Worm (Caenorhabditis elegans) whole organism, late embryonic: ENCODE measurements around the gene Y61B8A.6.
"Not testable (repeated sequence)": the region's sequence is repeated elsewhere in the genome, so short reads cannot be mapped to it uniquely, and the experiment has no call there.

Experiments
- C38D4.7 ChIP-seq: fragments of 200-800 bp; sonication (Bioruptor generic); optimal IDR thresholded peaks from 2 replicates; lab custom pipeline; 2018; ENCODE audit warnings: mild to moderate bottlenecking, missing genetic modification characterization, moderate library complexity, missing compliant biosample characterization
- F13H6.1 ChIP-seq: sonication (generic microtip); optimal IDR thresholded peaks from 2 replicates; lab custom pipeline; 2016; ENCODE audit warnings: missing genetic modification characterization, missing compliant biosample characterization
- K02D7.2 ChIP-seq: sonication (generic microtip); optimal IDR thresholded peaks from 2 replicates; lab custom pipeline; 2017; ENCODE audit warnings: mild to moderate bottlenecking, missing genetic modification characterization, missing compliant biosample characterization
- T23F11.4 ChIP-seq: fragments of 200-800 bp; sonication (Bioruptor generic); optimal IDR thresholded peaks from 2 replicates; lab custom pipeline; 2018; ENCODE audit warnings: mild to moderate bottlenecking, missing genetic modification characterization, missing compliant biosample characterization
- Y22D7AL.16 ChIP-seq: sonication (generic microtip); optimal IDR thresholded peaks from 2 replicates; lab custom pipeline; 2016; ENCODE audit warnings: missing genetic modification characterization, missing compliant biosample characterization
- ahr-1 ChIP-seq: sonication (generic microtip); optimal IDR thresholded peaks from 2 replicates; lab custom pipeline; 2016; ENCODE audit warnings: missing genetic modification characterization, missing compliant biosample characterization
- ceh-2 ChIP-seq: sonication (generic microtip); optimal IDR thresholded peaks from 2 replicates; lab custom pipeline; 2016; ENCODE audit warnings: missing genotype, missing genetic modification characterization, missing compliant biosample characterization
- ceh-24 ChIP-seq: sonication (generic microtip); optimal IDR thresholded peaks from 2 replicates; lab custom pipeline; 2016; ENCODE audit warnings: mild to moderate bottlenecking, missing genetic modification characterization, missing compliant biosample characterization
- ceh-30 ChIP-seq: fragments of 150-350 bp; optimal IDR thresholded peaks from 2 replicates; lab custom pipeline; 2014; ENCODE audit warnings: missing biosample characterization, missing genetic modification characterization
- che-1 ChIP-seq: sonication (generic microtip); optimal IDR thresholded peaks from 2 replicates; lab custom pipeline; 2016; ENCODE audit warnings: mild to moderate bottlenecking, missing genetic modification characterization, missing compliant biosample characterization
- elt-2 ChIP-seq: sonication (generic microtip); optimal IDR thresholded peaks from 2 replicates; lab custom pipeline; 2016; ENCODE audit warnings: missing genetic modification reagents, missing genetic modification characterization, missing compliant biosample characterization
- elt-4 ChIP-seq: sonication (generic microtip); optimal IDR thresholded peaks from 2 replicates; lab custom pipeline; 2016; ENCODE audit warnings: missing genetic modification characterization, missing compliant biosample characterization
- fax-1 ChIP-seq: sonication (generic microtip); optimal IDR thresholded peaks from 2 replicates; lab custom pipeline; 2016; ENCODE audit warnings: missing genotype, missing genetic modification characterization, missing compliant biosample characterization
- fkh-10 ChIP-seq: fragments of 150-350 bp; optimal IDR thresholded peaks from 2 replicates; lab custom pipeline; 2014; ENCODE audit warnings: missing biosample characterization, missing genetic modification reagents, missing genetic modification characterization
- hlh-13 ChIP-seq: fragments of 200-800 bp; sonication (Bioruptor generic); optimal IDR thresholded peaks from 2 replicates; lab custom pipeline; 2018; ENCODE audit warnings: mild to moderate bottlenecking, missing genetic modification characterization, missing compliant biosample characterization
- lim-6 ChIP-seq: sonication (generic microtip); optimal IDR thresholded peaks from 2 replicates; lab custom pipeline; 2016; ENCODE audit warnings: missing genetic modification characterization, missing compliant biosample characterization
- nfya-1 ChIP-seq: sonication (generic microtip); optimal IDR thresholded peaks from 2 replicates; lab custom pipeline; 2017; ENCODE audit warnings: missing genetic modification characterization, mild to moderate bottlenecking, missing compliant biosample characterization, antibody characterized with exemption, moderate library complexity
- nhr-232 ChIP-seq: sonication (generic microtip); optimal IDR thresholded peaks from 2 replicates; lab custom pipeline; 2016; ENCODE audit warnings: missing genetic modification characterization, missing compliant biosample characterization
- npax-4 ChIP-seq: sonication (generic microtip); optimal IDR thresholded peaks from 2 replicates; lab custom pipeline; 2016; ENCODE audit warnings: missing genetic modification characterization, missing compliant biosample characterization
- odd-2 ChIP-seq: sonication (generic microtip); optimal IDR thresholded peaks from 2 replicates; lab custom pipeline; 2017; ENCODE audit warnings: antibody characterized with exemption, mild to moderate bottlenecking, missing genetic modification characterization, missing compliant biosample characterization
- pag-3 ChIP-seq: sonication (generic microtip); optimal IDR thresholded peaks from 2 replicates; lab custom pipeline; 2016; ENCODE audit warnings: missing compliant biosample characterization, missing genetic modification characterization, borderline replicate concordance
- pqm-1 ChIP-seq: sonication (generic microtip); optimal IDR thresholded peaks from 2 replicates; lab custom pipeline; 2016; ENCODE audit warnings: missing genetic modification characterization, missing compliant biosample characterization
- pros-1 ChIP-seq: fragments of 150-350 bp; optimal IDR thresholded peaks from 2 replicates; lab custom pipeline; 2014; ENCODE audit warnings: missing biosample characterization, missing genetic modification reagents, missing genetic modification characterization
- ref-2 ChIP-seq: sonication (generic microtip); optimal IDR thresholded peaks from 2 replicates; lab custom pipeline; 2016; ENCODE audit warnings: missing genetic modification characterization, missing compliant biosample characterization
- rnt-1 ChIP-seq: sonication (generic microtip); optimal IDR thresholded peaks from 2 replicates; lab custom pipeline; 2016; ENCODE audit warnings: missing genetic modification characterization, missing compliant biosample characterization
- unc-42 ChIP-seq: sonication (generic microtip); optimal IDR thresholded peaks from 2 replicates; lab custom pipeline; 2016; ENCODE audit warnings: missing genotype, missing genetic modification characterization, missing compliant biosample characterization
- unc-86 ChIP-seq: sonication (generic microtip); optimal IDR thresholded peaks from 2 replicates; lab custom pipeline; 2016; ENCODE audit warnings: missing genetic modification characterization, missing compliant biosample characterization

Gene Y61B8A.6

DNA sequence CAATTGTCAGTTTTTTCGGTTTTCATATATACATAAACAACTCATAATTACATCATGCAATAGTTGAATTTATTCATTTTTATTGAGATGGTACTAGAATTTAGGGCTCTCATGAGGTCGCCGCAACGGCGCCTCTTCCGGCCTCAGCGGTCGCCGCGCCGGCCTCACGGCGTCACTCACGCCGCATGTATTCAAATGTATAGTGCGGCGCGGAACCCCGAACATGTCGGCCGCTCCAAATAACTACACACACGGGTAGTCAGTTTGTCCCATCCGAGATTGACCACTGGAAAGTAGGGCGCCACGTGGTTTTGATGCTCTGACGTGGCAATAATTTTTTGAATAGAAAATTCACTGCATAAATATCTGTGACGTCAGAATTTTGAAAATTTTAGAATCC is 5.9 kb downstream of the Y61B8A.6 start (continued):
- TF ChIP-seq C38D4.7 (no peak), ceh-30 (tag; lab: Kevin White, UChicago) (no peak), K02D7.2 (tag; lab: Kevin White, UChicago) (no peak)
- TF ChIP-seq, all 69 proteins: peak for 0

DNA sequence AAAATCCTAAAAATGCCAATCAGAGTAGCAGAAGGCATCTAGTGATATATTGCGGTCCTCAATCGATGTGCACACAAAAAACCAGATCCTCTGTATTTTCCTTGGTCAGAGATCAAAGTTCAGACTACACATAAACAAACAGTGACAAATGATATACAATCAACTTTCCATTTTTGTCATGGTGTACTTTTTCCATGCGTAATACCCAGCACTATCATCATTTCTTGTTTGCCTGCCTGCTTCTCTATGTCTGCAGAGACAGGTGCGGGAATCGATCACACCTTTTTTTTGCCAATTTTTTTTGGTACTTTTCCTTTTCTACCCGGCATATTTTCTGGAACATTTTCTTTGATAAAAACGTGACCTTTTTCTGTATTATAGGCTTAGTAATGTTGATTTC is 6.5 kb downstream of the Y61B8A.6 start:
- TF ChIP-seq nfya-1 (tag; lab: Kevin White, UChicago) (no peak), rnt-1 (tag; lab: Kevin White, UChicago) (no peak), ref-2 (tag; lab: Kevin White, UChicago) (no peak), T23F11.4 (GFP tag; lab: Kevin White, UChicago) (no peak), hlh-13 (GFP tag; lab: Kevin White, UChicago) (no peak), unc-42 (tag; lab: Kevin White, UChicago) (no peak), F13H6.1 (tag; lab: Kevin White, UChicago) (no peak), elt-4 (tag; lab: Kevin White, UChicago) (no peak), lim-6 (no peak), unc-86 (tag; lab: Kevin White, UChicago) (no peak), fkh-10 (GFP tag; lab: Kevin White, UChicago) (no peak)

DNA sequence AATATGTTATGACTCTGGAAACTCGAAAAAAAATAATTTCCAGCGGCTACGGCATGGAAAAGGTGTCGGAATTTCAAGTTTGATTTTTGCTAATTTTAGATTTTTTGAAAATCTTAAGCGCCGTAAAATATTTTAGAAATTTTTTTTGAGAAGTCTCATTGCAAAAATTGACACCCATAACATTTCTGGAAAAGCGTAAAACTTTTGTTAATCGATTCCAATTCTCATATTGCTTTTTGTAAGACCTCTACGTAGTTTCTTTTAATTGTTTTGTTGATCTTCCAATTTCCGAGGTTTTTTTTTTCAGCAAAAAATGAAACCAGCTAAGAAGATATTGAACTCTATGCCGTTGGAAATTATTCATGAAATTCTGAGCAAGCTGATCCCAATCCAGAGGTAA is 7.2 kb downstream of the Y61B8A.6 start, which contains the start of gene fbxa-85:
TSS of gene fbxa-85 (plus strand) at position 301 of the 400 bp plus-strand sequence.
- TF ChIP-seq elt-2 (no peak), nhr-232 (tag; lab: Kevin White, UChicago) (no peak)

DNA sequence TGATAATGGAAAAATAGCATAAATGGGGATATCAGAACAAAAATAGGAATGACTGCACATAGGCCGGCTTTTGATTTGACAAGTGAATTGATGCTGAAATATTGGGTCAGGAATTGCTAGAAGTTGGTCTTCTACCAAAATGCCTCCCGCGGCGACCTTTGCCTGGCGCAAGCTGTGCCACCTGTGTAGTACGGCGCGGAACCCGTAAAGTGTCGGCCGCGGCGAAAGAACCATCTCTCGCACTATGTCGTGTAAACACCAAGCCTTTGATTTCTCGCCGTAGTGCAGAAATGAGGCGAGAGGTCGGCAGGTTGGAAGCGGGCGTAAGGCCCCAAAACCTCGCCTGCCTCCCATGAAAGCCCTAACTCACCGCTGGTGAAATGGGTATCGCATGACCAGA is 9.7 kb downstream of the Y61B8A.6 start:
- no peak for TF ChIP-seq che-1 (tag; lab: Kevin White, UChicago)
- peak; percentile 43 for TF ChIP-seq pag-3 (tag; lab: Kevin White, UChicago)
- TF ChIP-seq, all 69 proteins: peak for 1

DNA sequence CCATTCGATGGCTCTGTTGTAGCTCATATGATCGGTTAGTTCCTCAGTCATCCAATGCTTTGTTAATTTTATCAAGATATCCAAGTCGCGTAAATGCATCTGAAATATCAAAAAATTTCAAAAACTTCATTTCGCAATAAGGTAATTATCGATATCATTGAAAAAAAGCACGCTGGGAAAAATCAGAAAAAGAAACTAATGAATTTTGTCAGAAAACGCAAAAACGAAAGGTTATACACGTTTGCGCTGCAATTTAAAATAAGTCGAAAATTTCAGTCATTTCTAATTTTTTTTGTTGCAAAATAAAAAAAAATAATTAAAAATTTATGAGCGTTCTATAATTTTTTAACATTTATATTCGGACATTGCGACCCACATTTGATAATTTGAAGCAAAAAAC is 13.1 kb downstream of the Y61B8A.6 start, which contains the start of gene K10G4.3:
TSS of gene K10G4.3 (minus strand) at position 101 of the 400 bp plus-strand sequence.
- not testable (repeated sequence) for TF ChIP-seq pros-1, pag-3, npax-4 (tag; lab: Kevin White, UChicago)

DNA sequence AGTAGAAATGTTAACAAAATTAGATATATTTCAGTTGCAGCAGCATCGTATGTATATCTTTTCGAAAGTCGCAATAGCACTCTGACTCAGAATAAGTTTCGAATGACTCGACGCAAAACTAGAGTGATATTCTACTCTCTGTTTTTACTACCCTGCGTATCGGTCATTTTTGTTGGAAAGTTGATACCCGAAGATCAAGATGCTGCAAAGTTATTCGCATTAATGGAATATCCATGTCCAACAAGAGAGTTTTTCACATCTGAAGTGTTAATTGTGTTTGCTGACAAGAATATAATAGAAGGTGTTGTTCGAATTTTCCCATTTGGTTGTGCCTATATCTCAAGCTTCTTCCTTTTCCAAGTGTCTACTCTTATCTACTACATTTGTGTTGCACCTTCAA is 20.4 kb downstream of the Y61B8A.6 start:
- TF ChIP-seq F13H6.1 (tag; lab: Kevin White, UChicago) (no peak), pros-1 (tag; lab: Kevin White, UChicago) (no peak), rnt-1 (tag; lab: Kevin White, UChicago) (no peak), ceh-2 (tag; lab: Kevin White, UChicago) (no peak), pqm-1 (tag; lab: Kevin White, UChicago) (no peak), ahr-1 (tag; lab: Kevin White, UChicago) (no peak), ceh-24 (tag; lab: Kevin White, UChicago) (no peak), Y22D7AL.16 (no peak), fax-1 (no peak), nfya-1 (tag; lab: Kevin White, UChicago) (no peak)
- TF ChIP-seq, all 69 proteins: peak for 0

DNA sequence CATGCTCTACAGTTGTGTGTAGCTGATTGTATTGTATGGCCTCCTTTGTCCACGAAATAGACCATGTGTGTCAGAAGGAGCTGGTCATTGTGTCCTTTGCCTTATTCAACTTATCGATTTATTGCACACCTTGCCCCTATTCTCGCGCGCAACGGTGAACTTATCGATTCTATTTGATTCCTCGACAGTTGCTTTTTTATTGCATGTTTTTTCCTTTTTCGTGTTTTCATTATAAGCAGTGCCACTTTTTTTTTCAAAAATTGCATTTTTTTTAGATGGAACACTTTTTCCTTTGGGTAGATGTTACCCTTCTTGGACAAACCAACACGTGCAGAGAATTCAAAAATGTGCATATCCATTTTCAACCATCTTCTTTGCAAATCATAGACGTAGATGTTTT is 21.5 kb downstream of the Y61B8A.6 start, which contains the start of gene K10G4.10:
TSS of gene K10G4.10 (plus strand) at position 301 of the 400 bp plus-strand sequence.
- TF ChIP-seq unc-86 (tag; lab: Kevin White, UChicago) (no peak), che-1 (tag; lab: Kevin White, UChicago) (no peak), pag-3 (tag; lab: Kevin White, UChicago) (no peak), odd-2 (tag; lab: Kevin White, UChicago) (no peak)
